Fruit fly (Drosophila melanogaster): ENCODE results near the gene kto.
A peak's percentile ranks its signal among the peaks of the same experiment; 100 is the strongest.

kto gene

DNA sequence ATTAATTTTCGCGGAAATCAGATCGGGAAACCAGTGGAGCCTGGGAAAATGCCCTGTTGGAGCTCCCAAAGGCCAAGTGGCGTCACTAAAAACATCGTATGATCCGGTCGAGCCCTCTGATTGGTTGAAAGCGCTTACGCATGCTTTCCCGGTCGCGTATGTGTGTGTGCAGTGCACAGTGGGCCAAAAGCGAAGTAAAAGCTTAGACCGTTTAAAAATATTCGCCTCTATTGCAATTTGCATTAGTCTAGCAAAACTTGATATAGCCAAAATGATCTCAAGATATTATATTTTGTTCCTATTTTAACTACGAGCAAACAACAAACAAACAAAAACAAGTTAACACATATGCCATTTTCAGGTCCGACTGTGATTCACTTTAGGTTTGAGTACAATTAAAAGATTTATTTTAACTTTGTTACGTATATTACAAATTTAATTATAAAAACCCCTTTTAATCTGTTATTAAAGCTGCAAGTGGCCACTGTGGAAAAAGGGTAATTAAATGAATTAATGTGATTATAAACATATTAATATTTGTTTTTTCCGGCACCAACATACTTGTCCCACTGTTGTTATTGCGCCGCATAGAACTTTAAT is 42.1 kb upstream of the kto start:
- no peak for TF ChIP-seq pan (optimal IDR thresholded peaks at IDR 0.05)
- no peak for TF ChIP-seq dmrt93B (GFP tag; optimal IDR thresholded peaks at IDR 0.05)
- TF ChIP-seq HLH106 (tag; optimal IDR thresholded peaks at IDR 0.05) = peak; percentile 95
- TF ChIP-seq ey (GFP tag; optimal IDR thresholded peaks at IDR 0.05) = peak; percentile 83
- peak; percentile 21 to 91 for TF ChIP-seq foxo (GFP tag; optimal IDR thresholded peaks at IDR 0.05)
- peak; percentile 33 for TF ChIP-seq dsf (GFP tag; optimal IDR thresholded peaks at IDR 0.05; ENCODE audit: borderline replicate concordance)
- no peak for TF ChIP-seq Myc (optimal IDR thresholded peaks at IDR 0.05)
- TF ChIP-seq CG9705 (GFP tag; optimal IDR thresholded peaks at IDR 0.05) = peak; percentile 71
- TF ChIP-seq woc (GFP tag; optimal IDR thresholded peaks at IDR 0.05) = peak; percentile 89
- peak; percentile 83 for TF ChIP-seq sv (GFP tag; optimal IDR thresholded peaks at IDR 0.05)
- no peak for TF ChIP-seq brk (GFP tag; optimal IDR thresholded peaks at IDR 0.05)
- TF ChIP-seq Dif (GFP tag; optimal IDR thresholded peaks at IDR 0.05; ENCODE audit: partially characterized antibody) = peak; percentile 15
- TF ChIP-seq rgr (GFP tag; optimal IDR thresholded peaks at IDR 0.05) = peak; percentile 82
- TF ChIP-seq CG32264 (GFP tag; optimal IDR thresholded peaks at IDR 0.05) = peak; percentile 80
- no peak for TF ChIP-seq lola (GFP tag; optimal IDR thresholded peaks at IDR 0.05)
- TF ChIP-seq psq (GFP tag; optimal IDR thresholded peaks at IDR 0.05) = peak; percentile 78
- peak; percentile 51 for TF ChIP-seq Rel (GFP tag; optimal IDR thresholded peaks at IDR 0.05)
- TF ChIP-seq Rel (tag; optimal IDR thresholded peaks at IDR 0.05) = peak; percentile 35
- TF ChIP-seq Mio (GFP tag; optimal IDR thresholded peaks at IDR 0.05) = no peak
- no peak for TF ChIP-seq usp (GFP tag; optimal IDR thresholded peaks at IDR 0.05)
- peak; percentile 89 for TF ChIP-seq Sp1 (GFP tag; optimal IDR thresholded peaks at IDR 0.05)
- peak; percentile 66 for TF ChIP-seq sage (GFP tag; optimal IDR thresholded peaks at IDR 0.05)
- TF ChIP-seq N (GFP tag; optimal IDR thresholded peaks at IDR 0.05) = peak; percentile 55
- TF ChIP-seq Abd-B (GFP tag; optimal IDR thresholded peaks at IDR 0.05) = no peak
- no peak for TF ChIP-seq jim (GFP tag; optimal IDR thresholded peaks at IDR 0.05)
- no peak for TF ChIP-seq GATAd (GFP tag; optimal IDR thresholded peaks at IDR 0.05)
- TF ChIP-seq Hr83 (GFP tag; optimal IDR thresholded peaks at IDR 0.05; ENCODE audit: poor library complexity, severe bottlenecking) = peak; percentile 84
- TF ChIP-seq Jra (GFP tag; optimal IDR thresholded peaks at IDR 0.05) = peak; percentile 72
- peak; percentile 81 for TF ChIP-seq fru (GFP tag; optimal IDR thresholded peaks at IDR 0.05)
- no peak for TF ChIP-seq Vsx2 (GFP tag; optimal IDR thresholded peaks at IDR 0.05; ENCODE audit: partially characterized antibody)
- TF ChIP-seq OdsH (GFP tag; optimal IDR thresholded peaks at IDR 0.05) = peak; percentile 90
- TF ChIP-seq h (GFP tag; optimal IDR thresholded peaks at IDR 0.05) = peak; percentile 86

DNA sequence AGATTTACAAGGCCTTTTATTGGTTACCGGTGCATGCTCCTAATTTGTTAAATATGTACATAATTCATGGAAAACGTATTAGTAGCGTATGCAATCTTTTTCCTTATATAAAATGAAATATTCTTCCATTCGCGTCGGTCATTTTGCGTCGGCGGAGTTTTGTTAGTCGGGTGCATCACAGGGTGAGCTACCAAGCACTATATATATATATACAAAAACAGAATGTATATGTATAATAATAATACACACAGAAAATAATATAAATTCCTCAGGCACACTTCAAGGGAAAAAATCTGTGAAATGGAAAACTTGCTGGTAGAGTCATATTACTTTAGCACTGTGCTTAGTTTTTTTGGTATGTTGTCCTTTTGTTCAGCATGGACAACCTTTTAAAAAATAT is 37.4 kb upstream of the kto start, which contains the start of gene Ir76a:
Gene Ir76a (plus strand): TSS at position 301 of the 400 bp plus-strand sequence.
- TF ChIP-seq Dfd (GFP tag; optimal IDR thresholded peaks at IDR 0.05) (no peak), br (GFP tag; optimal IDR thresholded peaks at IDR 0.05) (no peak), tai (GFP tag; optimal IDR thresholded peaks at IDR 0.05) (no peak), Abd-B (GFP tag; optimal IDR thresholded peaks at IDR 0.05) (no peak), fru (GFP tag; optimal IDR thresholded peaks at IDR 0.05) (no peak), CG9705 (GFP tag; optimal IDR thresholded peaks at IDR 0.05) (no peak)

DNA sequence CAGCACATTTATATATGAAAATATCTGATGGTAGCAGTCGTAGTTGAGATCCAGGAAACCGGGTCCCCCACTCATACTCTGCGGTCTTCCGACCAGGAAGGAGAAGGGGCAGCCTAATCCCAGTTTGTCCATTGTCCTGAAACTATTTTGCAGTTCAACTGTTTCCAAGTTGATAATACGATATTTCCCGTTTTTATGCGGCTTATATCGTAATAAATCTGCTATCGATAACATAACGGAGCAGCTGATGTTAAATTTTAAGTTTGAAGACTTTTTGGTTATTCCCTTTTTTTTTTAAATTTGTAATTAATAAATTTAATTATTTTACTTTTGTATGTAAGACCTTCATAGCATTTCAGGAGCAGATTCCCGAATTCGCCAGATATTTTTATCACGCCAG is 35.3 kb upstream of the kto start, which contains the start of gene CG14102:
Gene CG14102 (minus strand): TSS at position 187 of the 400 bp plus-strand sequence.
- no peak for TF ChIP-seq lola (GFP tag; optimal IDR thresholded peaks at IDR 0.05)
- no peak for TF ChIP-seq Hr78 (GFP tag; optimal IDR thresholded peaks at IDR 0.05)
- no peak for TF ChIP-seq jim (GFP tag; optimal IDR thresholded peaks at IDR 0.05)
- TF ChIP-seq Mio (GFP tag; optimal IDR thresholded peaks at IDR 0.05) = no peak
- no peak for TF ChIP-seq rgr (GFP tag; optimal IDR thresholded peaks at IDR 0.05)
- TF ChIP-seq OdsH (GFP tag; optimal IDR thresholded peaks at IDR 0.05) = no peak
- no peak for TF ChIP-seq pan (optimal IDR thresholded peaks at IDR 0.05)
- no peak for TF ChIP-seq usp (GFP tag; optimal IDR thresholded peaks at IDR 0.05)
- no peak for TF ChIP-seq foxo (GFP tag; optimal IDR thresholded peaks at IDR 0.05)
- TF ChIP-seq Dif (GFP tag; optimal IDR thresholded peaks at IDR 0.05; ENCODE audit: partially characterized antibody) = no peak
- no peak for TF ChIP-seq tai (GFP tag; optimal IDR thresholded peaks at IDR 0.05)

DNA sequence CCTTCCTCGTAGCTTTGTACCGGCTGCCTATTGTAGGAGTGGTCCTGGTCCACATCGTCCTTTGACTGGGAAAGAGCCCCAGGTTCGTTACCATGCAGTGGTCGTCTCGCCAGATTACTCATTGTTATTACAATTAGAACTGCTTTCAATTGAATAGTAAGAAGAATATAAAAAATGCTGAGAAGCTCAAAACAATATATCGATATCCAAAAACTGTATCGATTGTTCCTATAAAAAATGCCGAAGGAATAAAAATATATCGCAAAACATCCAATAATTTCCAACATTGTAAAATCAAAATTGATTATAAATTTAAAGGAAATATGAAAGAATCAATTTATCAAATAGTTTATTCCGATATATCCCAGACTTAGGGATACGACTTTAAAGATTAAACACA is 31.5 kb upstream of the kto start, which contains the start of the genes TORIP and Ccdc58:
Gene TORIP (minus strand): TSS at position 173 of the 400 bp plus-strand sequence.
Gene Ccdc58 (plus strand): TSS at position 274 of the 400 bp plus-strand sequence.
- TF ChIP-seq OdsH (GFP tag; optimal IDR thresholded peaks at IDR 0.05) (no peak), foxo (GFP tag; optimal IDR thresholded peaks at IDR 0.05) (no peak), pan (optimal IDR thresholded peaks at IDR 0.05) (no peak), Rel (GFP tag; optimal IDR thresholded peaks at IDR 0.05) (no peak), Rel (tag; optimal IDR thresholded peaks at IDR 0.05) (peak; percentile 39), Sp1 (GFP tag; optimal IDR thresholded peaks at IDR 0.05) (no peak)
